Fruit fly (Drosophila melanogaster): ENCODE measurements around the gene CG17754.

- TF ChIP-seq CG6792 (GFP tag; optimal IDR thresholded peaks at IDR 0.05): no peak
- TF ChIP-seq fd59A (GFP tag; optimal IDR thresholded peaks at IDR 0.05): no peak
- TF ChIP-seq CG32006 (GFP tag; optimal IDR thresholded peaks at IDR 0.05): no peak
- peak; percentile 38; the same call in 1 of the 3 replicates for TF ChIP-seq eg (GFP tag; IDR thresholded peaks at IDR 0.05)
- TF ChIP-seq dac (GFP tag; optimal IDR thresholded peaks at IDR 0.05): no peak
- TF ChIP-seq Met (GFP tag; optimal IDR thresholded peaks at IDR 0.05): no peak
- no peak for TF ChIP-seq Gug (GFP tag; IDR thresholded peaks at IDR 0.05)
- no peak for TF ChIP-seq Hr4 (GFP tag; optimal IDR thresholded peaks at IDR 0.05)
- TF ChIP-seq Blimp-1 (GFP tag; optimal IDR thresholded peaks at IDR 0.05): no peak
- TF ChIP-seq CG11762 (GFP tag; optimal IDR thresholded peaks at IDR 0.05; ENCODE audit: insufficient read depth): no peak
These were observed 34.0 kb downstream of the CG17754 start, which contains the start of gene lz for dm6 chrX:9284024-9284738.
